Fruit fly (Drosophila melanogaster): Measurements from ENCODE around the gene Tpt.
A peak's percentile ranks its signal among the peaks of the same experiment; 100 is the strongest.

Tpt gene

dm6 chr3L:8453443-8454360 lies 48.6 kb upstream of the Tpt start (continued):
- TF ChIP-seq maf-S (GFP tag; optimal IDR thresholded peaks at IDR 0.05) = no peak
- TF ChIP-seq hb (GFP tag; IDR thresholded peaks at IDR 0.05; ENCODE audit: partially characterized antibody) = no peak
- no peak for TF ChIP-seq sd (tag; optimal IDR thresholded peaks at IDR 0.05)
- no peak for TF ChIP-seq CG9797 (GFP tag; optimal IDR thresholded peaks at IDR 0.05)
- peak; percentile 65 for TF ChIP-seq vnd (GFP tag; IDR thresholded peaks at IDR 0.05; ENCODE audit: partially characterized antibody)
- no peak for TF ChIP-seq Meics (GFP tag; optimal IDR thresholded peaks at IDR 0.05)
- no peak for TF ChIP-seq Elba2 (GFP tag; optimal IDR thresholded peaks at IDR 0.05)
- peak; percentile 45 for TF ChIP-seq CG34376 (GFP tag; optimal IDR thresholded peaks at IDR 0.05)
- TF ChIP-seq sens-2 (GFP tag; IDR thresholded peaks at IDR 0.05) = no peak
- TF ChIP-seq CG6813 (GFP tag; optimal IDR thresholded peaks at IDR 0.05) = no peak
- TF ChIP-seq lab (GFP tag; optimal IDR thresholded peaks at IDR 0.05) = peak; percentile 13
- TF ChIP-seq HLH4C (GFP tag; IDR thresholded peaks at IDR 0.05; ENCODE audit: partially characterized antibody) = no peak
- TF ChIP-seq CG14050 (GFP tag; IDR thresholded peaks at IDR 0.05) = no peak
- TF ChIP-seq Pdp1 (GFP tag; optimal IDR thresholded peaks at IDR 0.05) = peak in 1 of 2 experiments; percentile 97
- TF ChIP-seq CG12659 (GFP tag; optimal IDR thresholded peaks at IDR 0.05) = peak; percentile 11
- no peak for TF ChIP-seq zf30C (GFP tag; optimal IDR thresholded peaks at IDR 0.05)
- no peak for TF ChIP-seq CG4617 (GFP tag; optimal IDR thresholded peaks at IDR 0.05; ENCODE audit: borderline replicate concordance)
- TF ChIP-seq CG9817 (tag; optimal IDR thresholded peaks at IDR 0.05) = peak; percentile 14
- TF ChIP-seq hth (optimal IDR thresholded peaks at IDR 0.05) = no peak
- no peak for TF ChIP-seq CG15514 (GFP tag; optimal IDR thresholded peaks at IDR 0.05)
- TF ChIP-seq CG43689 (GFP tag; IDR thresholded peaks at IDR 0.05) = no peak
- TF ChIP-seq Ptx1 (GFP tag; IDR thresholded peaks at IDR 0.05) = no peak
- TF ChIP-seq CG2120 (GFP tag; optimal IDR thresholded peaks at IDR 0.05) = peak; percentile 31
- TF ChIP-seq insv (GFP tag; optimal IDR thresholded peaks at IDR 0.05) = no peak
- no peak for TF ChIP-seq CG13424 (tag; optimal IDR thresholded peaks at IDR 0.05)
- no peak for TF ChIP-seq ara (GFP tag; IDR thresholded peaks at IDR 0.05)
- TF ChIP-seq vfl (GFP tag; optimal IDR thresholded peaks at IDR 0.05) = no peak
- no peak for TF ChIP-seq fd96Cb (tag; optimal IDR thresholded peaks at IDR 0.05)
- TF ChIP-seq pfk (GFP tag; optimal IDR thresholded peaks at IDR 0.05) = no peak
- no peak for TF ChIP-seq sim (GFP tag; IDR thresholded peaks at IDR 0.05)
- no peak for TF ChIP-seq dmrt99B (tag; optimal IDR thresholded peaks at IDR 0.05)
- TF ChIP-seq gce (GFP tag; IDR thresholded peaks at IDR 0.05) = no peak
- TF ChIP-seq exex (tag; optimal IDR thresholded peaks at IDR 0.05) = peak; percentile 84
- TF ChIP-seq Sin3A (optimal IDR thresholded peaks at IDR 0.05) = no peak
- no peak for TF ChIP-seq Dref (GFP tag; IDR thresholded peaks at IDR 0.05)
- no peak for TF ChIP-seq esg (GFP tag; conservative IDR thresholded peaks at IDR 0.05)
- no peak for TF ChIP-seq CG12391 (tag; optimal IDR thresholded peaks at IDR 0.05)
- no peak for TF ChIP-seq NfI (GFP tag; optimal IDR thresholded peaks at IDR 0.05)
- TF ChIP-seq HHEX (GFP tag; optimal IDR thresholded peaks at IDR 0.05) = peak; percentile 19
- no peak for TF ChIP-seq Doc3 (GFP tag; IDR thresholded peaks at IDR 0.05; ENCODE audit: partially characterized antibody)
- TF ChIP-seq fd64A (GFP tag; optimal IDR thresholded peaks at IDR 0.05) = no peak
- no peak for TF ChIP-seq BtbVII (GFP tag; optimal IDR thresholded peaks at IDR 0.05)
- peak; percentile 35 for TF ChIP-seq lbe (GFP tag; optimal IDR thresholded peaks at IDR 0.05)
- TF ChIP-seq CG18011 (GFP tag; optimal IDR thresholded peaks at IDR 0.05) = no peak
- TF ChIP-seq btn (GFP tag; optimal IDR thresholded peaks at IDR 0.05) = no peak
- TF ChIP-seq ind (GFP tag; optimal IDR thresholded peaks at IDR 0.05) = no peak
- TF ChIP-seq TFAM (GFP tag; optimal IDR thresholded peaks at IDR 0.05) = no peak
- TF ChIP-seq CkIIα-i1 (GFP tag; IDR thresholded peaks at IDR 0.05) = no peak

Data from whole organism, embryonic.